Fruit fly (Drosophila melanogaster) whole organism, embryonic: ENCODE results near the gene Etl1.
A peak's percentile ranks its signal among the peaks of the same experiment; 100 is the strongest.

Experiments used
- BEAF-32 ChIP-seq: fragments of 200-800 bp; sonication (Bioruptor generic); optimal IDR thresholded peaks from 3 replicates; lab custom pipeline; 2017; ENCODE audit warnings: missing biosample characterization, missing genetic modification characterization, mild to moderate bottlenecking, moderate library complexity, missing genetic modification reagents
- CG12155 ChIP-seq: fragments of 200-800 bp; sonication (Bioruptor generic); optimal IDR thresholded peaks from 3 replicates; lab custom pipeline; 2016; ENCODE audit warnings: missing biosample characterization, missing genetic modification characterization
- CG1233 ChIP-seq: fragments of 200-800 bp; sonication (Bioruptor generic); optimal IDR thresholded peaks from 4 replicates; lab custom pipeline; 2018; ENCODE audit warnings: missing biosample characterization, mild to moderate bottlenecking, missing genetic modification characterization
- CG13775 ChIP-seq: fragments of 200-800 bp; sonication (Bioruptor generic); optimal IDR thresholded peaks from 3 replicates; lab custom pipeline; 2017; ENCODE audit warnings: missing biosample characterization, mild to moderate bottlenecking, missing genetic modification characterization
- CG1529 ChIP-seq: fragments of 200-800 bp; sonication (Bioruptor generic); optimal IDR thresholded peaks from 3 replicates; lab custom pipeline; 2018; ENCODE audit warnings: missing biosample characterization, missing genetic modification characterization
- CG16779 ChIP-seq: fragments of 200-800 bp; sonication (Bioruptor generic); IDR thresholded peaks from 2 replicates; pipeline ENCODE4 v1.3.6; 2022; ENCODE audit warnings: missing biosample characterization, missing genetic modification characterization
- CG2116 ChIP-seq: fragments of 200-800 bp; sonication (Bioruptor generic); optimal IDR thresholded peaks from 3 replicates; lab custom pipeline; 2018; ENCODE audit warnings: missing biosample characterization, mild to moderate bottlenecking, missing genetic modification characterization
- CG2199 ChIP-seq: fragments of 200-800 bp; sonication (Bioruptor generic); IDR thresholded peaks from 3 replicates; pipeline ENCODE4 v1.3.6; 2022; ENCODE audit warnings: missing biosample characterization, missing genetic modification characterization
- CG2202 ChIP-seq: fragments of 200-800 bp; sonication (Bioruptor generic); optimal IDR thresholded peaks from 2 replicates; lab custom pipeline; 2018; ENCODE audit warnings: missing biosample characterization, mild to moderate bottlenecking, missing genetic modification characterization
- CG2889 ChIP-seq: fragments of 200-800 bp; sonication (Bioruptor generic); IDR thresholded peaks from 3 replicates; pipeline ENCODE4 v1.3.6; 2022; ENCODE audit warnings: missing biosample characterization, missing genetic modification characterization
- CG3163 ChIP-seq: fragments of 200-800 bp; sonication (Bioruptor generic); optimal IDR thresholded peaks from 3 replicates; lab custom pipeline; 2016; ENCODE audit warnings: missing biosample characterization, missing genetic modification characterization
- CG3407 ChIP-seq: fragments of 200-800 bp; sonication (Bioruptor generic); optimal IDR thresholded peaks from 2 replicates; lab custom pipeline; 2018; ENCODE audit warnings: missing biosample characterization, mild to moderate bottlenecking, missing genetic modification characterization
- CG4820 ChIP-seq: fragments of 200-800 bp; sonication (Bioruptor generic); optimal IDR thresholded peaks from 3 replicates; lab custom pipeline; 2016; ENCODE audit warnings: missing biosample characterization, missing genetic modification characterization
- CG5953 ChIP-seq: fragments of 200-800 bp; sonication (Bioruptor generic); IDR thresholded peaks from 2 replicates; pipeline ENCODE4 v1.3.6; 2022; ENCODE audit warnings: missing biosample characterization, missing genetic modification characterization
- CG6175 ChIP-seq: fragments of 200-800 bp; sonication (Bioruptor generic); IDR thresholded peaks from 3 replicates; pipeline ENCODE4 v1.3.6; 2022; ENCODE audit warnings: missing biosample characterization, missing genetic modification characterization
- CG6683 ChIP-seq: fragments of 200-800 bp; sonication (Bioruptor generic); optimal IDR thresholded peaks from 2 replicates; lab custom pipeline; 2017; ENCODE audit warnings: missing biosample characterization, mild to moderate bottlenecking, missing genetic modification characterization, missing genetic modification reagents
- CG7372 ChIP-seq: fragments of 200-800 bp; sonication (Bioruptor generic); IDR thresholded peaks from 2 replicates; pipeline ENCODE4 v1.3.6; 2022; ENCODE audit warnings: missing biosample characterization, missing genetic modification characterization
- CG8089 ChIP-seq: fragments of 200-800 bp; sonication (Bioruptor generic); optimal IDR thresholded peaks from 3 replicates; lab custom pipeline; 2016; ENCODE audit warnings: missing biosample characterization, missing genetic modification characterization
- D ChIP-seq, 2 experiments: fragments of 200-800 bp in 1 of 2; fragments of >200 bp in 1 of 2; sonication (Bioruptor generic) in 1 of 2; optimal IDR thresholded peaks; 2 replicates in 1 of 2; 3 replicates in 1 of 2; lab custom pipeline; 2017; ENCODE audit warnings: mild to moderate bottlenecking in 1 of 2, missing biosample characterization in 1 of 2, missing genetic modification characterization in 1 of 2, missing genetic modification reagents in 1 of 2
- Drgx ChIP-seq: fragments of 200-800 bp; sonication (Bioruptor generic); IDR thresholded peaks from 2 replicates; pipeline ENCODE4 v1.3.6; 2022; ENCODE audit warnings: missing biosample characterization, missing genetic modification characterization
- Eip74EF ChIP-seq, 2 experiments: fragments of 200-800 bp in 1 of 2; fragments of >200 bp in 1 of 2; sonication (Bioruptor generic) in 1 of 2; optimal IDR thresholded peaks; 2 replicates each; lab custom pipeline; 2017 to 2019; ENCODE audit warnings: missing biosample characterization in 2 of 2, missing genetic modification characterization in 2 of 2, mild to moderate bottlenecking in 1 of 2, moderate library complexity in 1 of 2
- Gug ChIP-seq: fragments of 200-800 bp; sonication (Bioruptor generic); IDR thresholded peaks from 4 replicates; pipeline ENCODE4 v1.3.6; 2022; ENCODE audit warnings: missing biosample characterization, missing genetic modification characterization
- HHEX ChIP-seq: fragments of 200-800 bp; sonication (Bioruptor generic); optimal IDR thresholded peaks from 3 replicates; lab custom pipeline; 2017; ENCODE audit warnings: missing biosample characterization, mild to moderate bottlenecking, missing genetic modification characterization, missing genetic modification reagents
- Kr ChIP-seq: fragments of 200-800 bp; sonication (Bioruptor generic); optimal IDR thresholded peaks from 2 replicates; lab custom pipeline; 2017; ENCODE audit warnings: missing biosample characterization, mild to moderate bottlenecking, missing genetic modification characterization
- Lim3 ChIP-seq: fragments of 200-800 bp; sonication (Bioruptor generic); IDR thresholded peaks from 2 replicates; pipeline ENCODE4 v1.3.6; 2022; ENCODE audit warnings: missing biosample characterization, missing genetic modification characterization
- Nf-YB ChIP-seq: fragments of 200-800 bp; sonication (Bioruptor generic); optimal IDR thresholded peaks from 3 replicates; lab custom pipeline; 2019; ENCODE audit warnings: missing biosample characterization, mild to moderate bottlenecking, missing genetic modification characterization, moderate library complexity
- Optix ChIP-seq: fragments of 200-800 bp; sonication (Bioruptor generic); IDR thresholded peaks from 3 replicates; pipeline ENCODE4 v1.3.6; 2022; ENCODE audit warnings: missing biosample characterization, missing genetic modification characterization
- abd-A ChIP-seq: fragments of 200-800 bp; sonication (Bioruptor generic); optimal IDR thresholded peaks from 3 replicates; lab custom pipeline; 2019; ENCODE audit warnings: missing biosample characterization, mild to moderate bottlenecking, missing genetic modification characterization, moderate library complexity
- ac ChIP-seq: fragments of 200-800 bp; sonication (Bioruptor generic); optimal IDR thresholded peaks from 3 replicates; lab custom pipeline; 2017; ENCODE audit warnings: missing biosample characterization, mild to moderate bottlenecking, missing genetic modification characterization
- al ChIP-seq: fragments of 200-800 bp; sonication (Bioruptor generic); IDR thresholded peaks from 2 replicates; pipeline ENCODE4 v1.3.6; 2022; ENCODE audit warnings: missing biosample characterization, missing genetic modification characterization
- bab2 ChIP-seq: fragments of 200-800 bp; sonication (Bioruptor generic); optimal IDR thresholded peaks from 2 replicates; lab custom pipeline; 2016; ENCODE audit warnings: missing biosample characterization, missing genetic modification characterization
- bowl ChIP-seq: fragments of 200-800 bp; sonication (Bioruptor generic); IDR thresholded peaks from 2 replicates; pipeline ENCODE4 v1.3.6; 2022; ENCODE audit warnings: missing biosample characterization, missing genetic modification characterization
- cad ChIP-seq: fragments of >200 bp; optimal IDR thresholded peaks from 2 replicates; lab custom pipeline; 2017; ENCODE audit warnings: missing biosample characterization, missing genetic modification characterization
- chif ChIP-seq, 2 experiments: fragments of 200-800 bp; sonication (Bioruptor generic); optimal IDR thresholded peaks; 3 replicates each; lab custom pipeline; 2016; ENCODE audit warnings: missing biosample characterization in 2 of 2, missing genetic modification characterization in 2 of 2
- dimm ChIP-seq: fragments of 200-800 bp; sonication (Bioruptor generic); IDR thresholded peaks from 2 replicates; pipeline ENCODE4 v1.3.6; 2022; ENCODE audit warnings: missing biosample characterization, missing genetic modification characterization
- ems ChIP-seq: fragments of 200-800 bp; sonication (Bioruptor generic); optimal IDR thresholded peaks from 3 replicates; lab custom pipeline; 2016; ENCODE audit warnings: missing biosample characterization, missing genetic modification characterization
- ewg ChIP-seq: fragments of 200-800 bp; sonication (Bioruptor generic); optimal IDR thresholded peaks from 3 replicates; lab custom pipeline; 2017; ENCODE audit warnings: mild to moderate bottlenecking, missing biosample characterization, missing genetic modification reagents, missing genetic modification characterization
- exex ChIP-seq: fragments of 200-800 bp; sonication (Bioruptor generic); optimal IDR thresholded peaks from 4 replicates; lab custom pipeline; 2018; ENCODE audit warnings: missing biosample characterization, mild to moderate bottlenecking, missing genetic modification characterization, moderate library complexity
- fd96Cb ChIP-seq: fragments of 200-800 bp; sonication (Bioruptor generic); optimal IDR thresholded peaks from 2 replicates; lab custom pipeline; 2018; ENCODE audit warnings: missing biosample characterization, mild to moderate bottlenecking, missing genetic modification characterization, moderate library complexity
- ftz-f1 ChIP-seq: fragments of 200-800 bp; sonication (Bioruptor generic); optimal IDR thresholded peaks from 2 replicates; lab custom pipeline; 2016; ENCODE audit warnings: missing biosample characterization, missing genetic modification characterization
- h ChIP-seq: fragments of >200 bp; optimal IDR thresholded peaks from 2 replicates; lab custom pipeline; 2017
- kay ChIP-seq: fragments of 200-800 bp; sonication (Bioruptor generic); optimal IDR thresholded peaks from 2 replicates; lab custom pipeline; 2016; ENCODE audit warnings: missing biosample characterization, missing genetic modification characterization
- oc ChIP-seq: fragments of 200-800 bp; sonication (Bioruptor generic); optimal IDR thresholded peaks from 2 replicates; lab custom pipeline; 2018; ENCODE audit warnings: missing biosample characterization, mild to moderate bottlenecking, missing genetic modification characterization, moderate library complexity
- pfk ChIP-seq: fragments of 200-800 bp; sonication (Bioruptor generic); optimal IDR thresholded peaks from 2 replicates; lab custom pipeline; 2018; ENCODE audit warnings: missing biosample characterization, mild to moderate bottlenecking, missing genetic modification characterization, moderate library complexity
- sna ChIP-seq: fragments of 200-800 bp; sonication (Bioruptor generic); IDR thresholded peaks from 2 replicates; pipeline ENCODE4 v1.3.6; 2022; ENCODE audit warnings: missing biosample characterization, missing genetic modification characterization; ENCODE audit not compliant: partially characterized antibody
- stwl ChIP-seq: fragments of 200-800 bp; sonication (Bioruptor generic); optimal IDR thresholded peaks from 3 replicates; lab custom pipeline; 2018; ENCODE audit warnings: missing biosample characterization, mild to moderate bottlenecking, missing genetic modification characterization, moderate library complexity
- ttk ChIP-seq: fragments of 200-800 bp; sonication (Bioruptor generic); IDR thresholded peaks from 2 replicates; pipeline ENCODE4 v2.1.2; 2022; ENCODE audit warnings: missing biosample characterization, missing genetic modification characterization
- unpg ChIP-seq: fragments of 200-800 bp; sonication (Bioruptor generic); optimal IDR thresholded peaks from 3 replicates; lab custom pipeline; 2018; ENCODE audit warnings: missing biosample characterization, mild to moderate bottlenecking, missing genetic modification characterization, moderate library complexity
- wdn ChIP-seq: fragments of 200-800 bp; sonication (Bioruptor generic); IDR thresholded peaks from 2 replicates; pipeline ENCODE4 v1.3.6; 2022; ENCODE audit warnings: missing biosample characterization, missing genetic modification characterization
- zf30C ChIP-seq: fragments of 200-800 bp; sonication (Bioruptor generic); optimal IDR thresholded peaks from 3 replicates; lab custom pipeline; 2018; ENCODE audit warnings: missing biosample characterization, mild to moderate bottlenecking, missing genetic modification characterization
- zfh1 ChIP-seq: fragments of 200-800 bp; sonication (Bioruptor generic); IDR thresholded peaks from 3 replicates; pipeline ENCODE4 v1.3.6; 2022; ENCODE audit warnings: missing biosample characterization, missing genetic modification characterization
- zfh2 ChIP-seq: fragments of 200-800 bp; sonication (Bioruptor generic); optimal IDR thresholded peaks from 2 replicates; lab custom pipeline; 2016; ENCODE audit warnings: missing biosample characterization, missing genetic modification characterization

Etl1 gene

DNA sequence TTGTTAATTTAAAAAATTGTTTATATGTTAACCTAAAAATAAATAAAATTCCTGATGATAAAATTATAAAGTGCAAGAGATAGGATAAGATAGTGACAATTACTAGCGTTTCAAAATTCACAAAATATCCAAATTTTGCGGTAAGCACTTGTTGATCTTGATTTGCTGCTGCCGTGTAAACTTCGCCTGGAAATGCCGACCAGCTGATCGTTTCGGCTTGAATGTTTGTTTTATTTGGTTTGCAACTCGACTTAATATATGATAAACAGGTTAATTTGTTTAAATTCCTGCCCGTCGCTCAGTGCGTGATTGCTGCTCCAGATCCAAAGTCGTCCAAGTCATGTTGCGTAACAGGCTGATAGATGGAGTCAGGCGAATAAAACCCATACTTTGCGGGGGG lies 9.0 kb upstream of the Etl1 start, which contains the start of gene CG4592 (continued):
- peak; percentile 99 for TF ChIP-seq CG4820 (GFP tag; lab: Kevin White, UChicago)
- TF ChIP-seq ttk, result no peak
- TF ChIP-seq CG3407, result peak; percentile 21
- TF ChIP-seq CG2199, result no peak
- TF ChIP-seq h (lab: Kevin White, UChicago), result no peak
- no peak for TF ChIP-seq CG8089 (GFP tag; lab: Kevin White, UChicago)
- no peak for TF ChIP-seq D (optimal IDR thresholded peaks at IDR 0.05; lab: Kevin White, UChicago)
- TF ChIP-seq D (GFP tag; optimal IDR thresholded peaks at IDR 0.05; lab: Kevin White, UChicago), result no peak
- no peak for TF ChIP-seq CG2889 (GFP tag; lab: Robert Waterston, UW)
- no peak for TF ChIP-seq Eip74EF (GFP tag; optimal IDR thresholded peaks at IDR 0.05; lab: Kevin White, UChicago)
- no peak for TF ChIP-seq CG6175
- TF ChIP-seq zfh1 (GFP tag; lab: Robert Waterston, UW), result peak; percentile 79
- TF ChIP-seq abd-A (tag; lab: Kevin White, UChicago), result no peak
- no peak for TF ChIP-seq zf30C (GFP tag; lab: Kevin White, UChicago)
- TF ChIP-seq Drgx (GFP tag; lab: Robert Waterston, UW), result peak; percentile 83
- no peak for TF ChIP-seq ac (GFP tag; lab: Kevin White, UChicago)
- no peak for TF ChIP-seq oc
- no peak for TF ChIP-seq Gug (GFP tag; lab: Robert Waterston, UW)
- no peak for TF ChIP-seq dimm (GFP tag; lab: Robert Waterston, UW)
- TF ChIP-seq CG2202 (tag; lab: Kevin White, UChicago), result no peak
- TF ChIP-seq zfh2 (GFP tag; lab: Kevin White, UChicago), result peak; percentile 30
- peak; percentile 53 for TF ChIP-seq CG12155
- TF ChIP-seq ftz-f1 (GFP tag; lab: Kevin White, UChicago), result peak; percentile 23
- peak; percentile 53 for TF ChIP-seq CG13775 (GFP tag; lab: Kevin White, UChicago)
- no peak for TF ChIP-seq sna (GFP tag; lab: Robert Waterston, UW)
- no peak for TF ChIP-seq CG3163
- no peak for TF ChIP-seq BEAF-32
- peak; percentile 4 to 42 for TF ChIP-seq chif (GFP tag; optimal IDR thresholded peaks at IDR 0.05; lab: Kevin White, UChicago)
- no peak for TF ChIP-seq cad
- TF ChIP-seq wdn, result 0 out of 2 replicates have a peak, but pooled peaks have one; percentile 22
- no peak for TF ChIP-seq CG1529 (GFP tag; lab: Kevin White, UChicago)
- TF ChIP-seq CG16779 (GFP tag; lab: Robert Waterston, UW), result no peak
- TF ChIP-seq Optix (GFP tag; lab: Robert Waterston, UW), result 0 out of 3 replicates have a peak, but pooled peaks have one; percentile 34
- peak; percentile 34 for TF ChIP-seq HHEX (GFP tag; lab: Kevin White, UChicago)
- TF ChIP-seq ems (GFP tag; lab: Kevin White, UChicago), result peak; percentile 18
- TF ChIP-seq Nf-YB (GFP tag; lab: Kevin White, UChicago), result peak; percentile 23
- TF ChIP-seq bab2 (GFP tag; lab: Kevin White, UChicago), result peak; percentile 22
- TF ChIP-seq unpg (GFP tag; lab: Kevin White, UChicago), result no peak
- TF ChIP-seq CG6683, result no peak
- peak; percentile 2 for TF ChIP-seq pfk (GFP tag; lab: Kevin White, UChicago)
- TF ChIP-seq ewg (GFP tag; lab: Kevin White, UChicago), result no peak
- TF ChIP-seq al (GFP tag; lab: Robert Waterston, UW), result no peak
- peak; percentile 58 for TF ChIP-seq CG1233 (GFP tag; lab: Kevin White, UChicago)
- no peak for TF ChIP-seq stwl (tag; lab: Kevin White, UChicago)
- TF ChIP-seq Lim3 (GFP tag; lab: Robert Waterston, UW), result no peak
- TF ChIP-seq exex, result peak; percentile 52
- peak; percentile 38 for TF ChIP-seq CG2116 (GFP tag; lab: Kevin White, UChicago)
- no peak for TF ChIP-seq bowl
- no peak for TF ChIP-seq kay (GFP tag; lab: Kevin White, UChicago)
- TF ChIP-seq Kr (GFP tag; lab: Kevin White, UChicago), result no peak
- TF ChIP-seq fd96Cb (tag; lab: Kevin White, UChicago), result peak; percentile 41
- TF ChIP-seq CG7372 (GFP tag; lab: Robert Waterston, UW), result no peak
- no peak for TF ChIP-seq CG5953 (GFP tag; lab: Robert Waterston, UW)
